Fruit fly (Drosophila melanogaster) whole organism, embryonic: Measurements from ENCODE around the gene crq.

Experiments
- Asciz ChIP-seq: fragments of 200-800 bp; sonication (Bioruptor generic); optimal IDR thresholded peaks from 2 replicates; lab custom pipeline; 2017; ENCODE audit warnings: missing biosample characterization, mild to moderate bottlenecking, missing genetic modification characterization, missing genetic modification reagents
- B-H2 ChIP-seq: fragments of 200-800 bp; sonication (Bioruptor generic); optimal IDR thresholded peaks from 2 replicates; lab custom pipeline; 2018; ENCODE audit warnings: missing biosample characterization, mild to moderate bottlenecking, missing genetic modification characterization
- CG10209 ChIP-seq: fragments of 200-800 bp; sonication (Bioruptor generic); optimal IDR thresholded peaks from 3 replicates; lab custom pipeline; 2017; ENCODE audit warnings: missing biosample characterization, mild to moderate bottlenecking, missing genetic modification characterization, missing genetic modification reagents
- CG11504 ChIP-seq: fragments of 200-800 bp; sonication (Bioruptor generic); optimal IDR thresholded peaks from 3 replicates; lab custom pipeline; 2019; ENCODE audit warnings: missing biosample characterization, mild to moderate bottlenecking, missing genetic modification characterization, moderate library complexity
- CG11695 ChIP-seq: fragments of 200-800 bp; sonication (Bioruptor generic); IDR thresholded peaks from 3 replicates; pipeline ENCODE4 v1.3.6; 2022; ENCODE audit warnings: missing biosample characterization, missing genetic modification characterization
- CG12104 ChIP-seq: fragments of 200-800 bp; sonication (Bioruptor generic); optimal IDR thresholded peaks from 3 replicates; lab custom pipeline; 2016; ENCODE audit warnings: missing biosample characterization, missing genetic modification characterization
- CG12391 ChIP-seq: fragments of 200-800 bp; sonication (Bioruptor generic); optimal IDR thresholded peaks from 3 replicates; lab custom pipeline; 2018; ENCODE audit warnings: missing biosample characterization, mild to moderate bottlenecking, missing genetic modification characterization, moderate library complexity
- CG12659 ChIP-seq: fragments of 200-800 bp; sonication (Bioruptor generic); optimal IDR thresholded peaks from 3 replicates; lab custom pipeline; 2017; ENCODE audit warnings: mild to moderate bottlenecking, missing biosample characterization, missing genetic modification reagents, missing genetic modification characterization
- CG13123 ChIP-seq: fragments of 200-800 bp; sonication (Bioruptor generic); optimal IDR thresholded peaks from 2 replicates; lab custom pipeline; 2016; ENCODE audit warnings: missing biosample characterization, missing genetic modification characterization
- CG13287 ChIP-seq: fragments of 200-800 bp; sonication (Bioruptor generic); IDR thresholded peaks from 2 replicates; pipeline ENCODE4 v1.3.6; 2022; ENCODE audit warnings: missing biosample characterization, missing genetic modification characterization; ENCODE audit not compliant: partially characterized antibody
- CG18011 ChIP-seq: fragments of 200-800 bp; sonication (Bioruptor generic); optimal IDR thresholded peaks from 2 replicates; lab custom pipeline; 2017; ENCODE audit warnings: missing biosample characterization, missing genetic modification characterization, mild to moderate bottlenecking, moderate library complexity, missing genotype
- CG2678 ChIP-seq: fragments of 200-800 bp; sonication (Bioruptor generic); optimal IDR thresholded peaks from 3 replicates; lab custom pipeline; 2019; ENCODE audit warnings: missing biosample characterization, mild to moderate bottlenecking, missing genetic modification characterization, moderate library complexity
- CG32532 ChIP-seq: fragments of 200-800 bp; sonication (Bioruptor generic); IDR thresholded peaks from 2 replicates; pipeline ENCODE4 v1.3.6; 2022; ENCODE audit warnings: missing biosample characterization, missing genetic modification characterization
- CG32767 ChIP-seq: fragments of 200-800 bp; sonication (Bioruptor generic); IDR thresholded peaks from 2 replicates; pipeline ENCODE4 v1.3.6; 2022; ENCODE audit warnings: missing biosample characterization, missing genetic modification characterization
- CG34376 ChIP-seq: fragments of 200-800 bp; sonication (Bioruptor generic); optimal IDR thresholded peaks from 2 replicates; lab custom pipeline; 2018; ENCODE audit warnings: missing biosample characterization, mild to moderate bottlenecking, missing genetic modification characterization
- CG34422 ChIP-seq: fragments of 200-800 bp; sonication (Bioruptor generic); IDR thresholded peaks from 3 replicates; pipeline ENCODE4 v1.3.6; 2022; ENCODE audit warnings: missing biosample characterization, missing genetic modification characterization
- CG3847 ChIP-seq: fragments of 200-800 bp; sonication (Bioruptor generic); IDR thresholded peaks from 2 replicates; pipeline ENCODE4 v1.3.6; 2022; ENCODE audit warnings: missing biosample characterization, missing genetic modification characterization
- CG3995 ChIP-seq: fragments of 200-800 bp; sonication (Bioruptor generic); optimal IDR thresholded peaks from 3 replicates; lab custom pipeline; 2016; ENCODE audit warnings: missing biosample characterization, missing genetic modification characterization
- CG4424 ChIP-seq: fragments of 200-800 bp; sonication (Bioruptor generic); optimal IDR thresholded peaks from 3 replicates; lab custom pipeline; 2016; ENCODE audit warnings: missing biosample characterization, missing genetic modification characterization
- CG7372 ChIP-seq: fragments of 200-800 bp; sonication (Bioruptor generic); IDR thresholded peaks from 2 replicates; pipeline ENCODE4 v1.3.6; 2022; ENCODE audit warnings: missing biosample characterization, missing genetic modification characterization
- D ChIP-seq, 2 experiments: fragments of 200-800 bp in 1 of 2; fragments of >200 bp in 1 of 2; sonication (Bioruptor generic) in 1 of 2; optimal IDR thresholded peaks; 2 replicates in 1 of 2; 3 replicates in 1 of 2; lab custom pipeline; 2017; ENCODE audit warnings: mild to moderate bottlenecking in 1 of 2, missing biosample characterization in 1 of 2, missing genetic modification characterization in 1 of 2, missing genetic modification reagents in 1 of 2
- Ets97D ChIP-seq: fragments of 200-800 bp; sonication (Bioruptor generic); optimal IDR thresholded peaks from 3 replicates; lab custom pipeline; 2016; ENCODE audit warnings: missing biosample characterization, missing genetic modification characterization
- H15 ChIP-seq: fragments of 200-800 bp; sonication (Bioruptor generic); IDR thresholded peaks from 3 replicates; pipeline ENCODE4 v1.3.6; 2022; ENCODE audit warnings: missing biosample characterization, missing genetic modification characterization
- HHEX ChIP-seq: fragments of 200-800 bp; sonication (Bioruptor generic); optimal IDR thresholded peaks from 3 replicates; lab custom pipeline; 2017; ENCODE audit warnings: missing biosample characterization, mild to moderate bottlenecking, missing genetic modification characterization, missing genetic modification reagents
- Med ChIP-seq: fragments of 200-800 bp; sonication (Bioruptor generic); peaks from one replicate; lab custom pipeline; 2016; ENCODE audit warnings: missing biosample characterization, missing genetic modification characterization, mild to moderate bottlenecking, inconsistent platforms, moderate library complexity
- NFAT ChIP-seq: fragments of 200-800 bp; sonication (Bioruptor generic); IDR thresholded peaks from 2 replicates; pipeline ENCODE4 v1.3.6; 2022; ENCODE audit warnings: missing biosample characterization, missing genetic modification characterization
- Oaz ChIP-seq: fragments of 200-800 bp; sonication (Bioruptor generic); IDR thresholded peaks from 2 replicates; pipeline ENCODE4 v1.3.6; 2022; ENCODE audit warnings: missing biosample characterization, missing genetic modification characterization
- Opbp ChIP-seq: fragments of 200-800 bp; sonication (Bioruptor generic); IDR thresholded peaks from 3 replicates; pipeline ENCODE4 v1.3.6; 2022; ENCODE audit warnings: missing biosample characterization, missing genetic modification characterization; ENCODE audit not compliant: partially characterized antibody
- Six4 ChIP-seq: fragments of 200-800 bp; sonication (Bioruptor generic); optimal IDR thresholded peaks from 2 replicates; lab custom pipeline; 2016; ENCODE audit warnings: missing biosample characterization, missing genetic modification characterization
- Sox100B ChIP-seq: fragments of 200-800 bp; sonication (Bioruptor generic); optimal IDR thresholded peaks from 3 replicates; lab custom pipeline; 2018; ENCODE audit warnings: missing biosample characterization, mild to moderate bottlenecking, missing genetic modification characterization
- Tbp ChIP-seq: fragments of >200 bp; optimal IDR thresholded peaks from 2 replicates; lab custom pipeline; 2018; ENCODE audit warnings: missing biosample characterization, missing genetic modification characterization
- Vsx1 ChIP-seq: fragments of 200-800 bp; sonication (Bioruptor generic); optimal IDR thresholded peaks from 2 replicates; lab custom pipeline; 2017; ENCODE audit warnings: missing biosample characterization, mild to moderate bottlenecking, missing genetic modification characterization, missing genetic modification reagents
- Xrp1 ChIP-seq: fragments of 200-800 bp; sonication (Bioruptor generic); IDR thresholded peaks from 2 replicates; pipeline ENCODE4 v1.3.6; 2022; ENCODE audit warnings: missing biosample characterization, missing genetic modification characterization
- cas ChIP-seq: fragments of 200-800 bp; sonication (Bioruptor generic); IDR thresholded peaks from 2 replicates; pipeline ENCODE4 v1.3.6; 2022; ENCODE audit warnings: missing biosample characterization, missing genetic modification characterization
- ci ChIP-seq: fragments of 200-800 bp; sonication (Bioruptor generic); IDR thresholded peaks from 3 replicates; pipeline ENCODE4 v1.3.6; 2022; ENCODE audit warnings: missing biosample characterization, missing genetic modification characterization
- crol ChIP-seq: fragments of 200-800 bp; sonication (Bioruptor generic); IDR thresholded peaks from 2 replicates; pipeline ENCODE4 v1.3.6; 2022; ENCODE audit warnings: missing biosample characterization, missing genetic modification characterization
- dm ChIP-seq: fragments of 200-800 bp; sonication (Bioruptor generic); optimal IDR thresholded peaks from 3 replicates; lab custom pipeline; 2016; ENCODE audit warnings: missing biosample characterization, missing genetic modification characterization
- hbn ChIP-seq: fragments of 200-800 bp; sonication (Bioruptor generic); IDR thresholded peaks from 2 replicates; pipeline ENCODE4 v1.3.6; 2022; ENCODE audit warnings: missing biosample characterization, missing genetic modification characterization; ENCODE audit not compliant: partially characterized antibody
- knrl ChIP-seq: fragments of 200-800 bp; sonication (Bioruptor generic); IDR thresholded peaks from 3 replicates; pipeline ENCODE4 v1.3.6; 2022; ENCODE audit warnings: missing biosample characterization, missing genetic modification characterization; ENCODE audit not compliant: partially characterized antibody
- mld ChIP-seq: fragments of 200-800 bp; sonication (Bioruptor generic); IDR thresholded peaks from 3 replicates; pipeline ENCODE4 v1.3.6; 2022; ENCODE audit warnings: missing biosample characterization, missing genetic modification characterization; ENCODE audit not compliant: partially characterized antibody
- pb ChIP-seq: fragments of 200-800 bp; sonication (Bioruptor generic); optimal IDR thresholded peaks from 3 replicates; lab custom pipeline; 2016; ENCODE audit warnings: missing biosample characterization, missing genetic modification characterization
- peb ChIP-seq: fragments of 200-800 bp; sonication (Bioruptor generic); IDR thresholded peaks from 2 replicates; pipeline ENCODE4 v1.3.6; 2022; ENCODE audit warnings: missing biosample characterization, missing genetic modification characterization
- ro ChIP-seq: fragments of 200-800 bp; sonication (Bioruptor generic); IDR thresholded peaks from 2 replicates; pipeline ENCODE4 v1.3.6; 2022; ENCODE audit warnings: missing biosample characterization, missing genetic modification characterization
- schlank ChIP-seq: fragments of 200-800 bp; sonication (Bioruptor generic); optimal IDR thresholded peaks from 2 replicates; lab custom pipeline; 2018; ENCODE audit warnings: missing biosample characterization, mild to moderate bottlenecking, missing genetic modification characterization
- shn ChIP-seq: fragments of 200-800 bp; sonication (Bioruptor generic); optimal IDR thresholded peaks from 3 replicates; lab custom pipeline; 2016; ENCODE audit warnings: missing biosample characterization, missing genetic modification characterization
- stwl ChIP-seq: fragments of 200-800 bp; sonication (Bioruptor generic); optimal IDR thresholded peaks from 3 replicates; lab custom pipeline; 2018; ENCODE audit warnings: missing biosample characterization, mild to moderate bottlenecking, missing genetic modification characterization, moderate library complexity
- tap ChIP-seq: fragments of 200-800 bp; optimal IDR thresholded peaks from 3 replicates; lab custom pipeline; 2019; ENCODE audit warnings: missing biosample characterization, mild to moderate bottlenecking, missing genetic modification characterization, moderate library complexity
- trem ChIP-seq: fragments of 200-800 bp; optimal IDR thresholded peaks from 3 replicates; lab custom pipeline; 2019; ENCODE audit warnings: missing biosample characterization, mild to moderate bottlenecking, missing genetic modification characterization, moderate library complexity
- zen ChIP-seq: fragments of 200-800 bp; sonication (Bioruptor generic); optimal IDR thresholded peaks from 3 replicates; lab custom pipeline; 2018; ENCODE audit warnings: missing biosample characterization, mild to moderate bottlenecking, missing genetic modification characterization, moderate library complexity

crq gene

DNA sequence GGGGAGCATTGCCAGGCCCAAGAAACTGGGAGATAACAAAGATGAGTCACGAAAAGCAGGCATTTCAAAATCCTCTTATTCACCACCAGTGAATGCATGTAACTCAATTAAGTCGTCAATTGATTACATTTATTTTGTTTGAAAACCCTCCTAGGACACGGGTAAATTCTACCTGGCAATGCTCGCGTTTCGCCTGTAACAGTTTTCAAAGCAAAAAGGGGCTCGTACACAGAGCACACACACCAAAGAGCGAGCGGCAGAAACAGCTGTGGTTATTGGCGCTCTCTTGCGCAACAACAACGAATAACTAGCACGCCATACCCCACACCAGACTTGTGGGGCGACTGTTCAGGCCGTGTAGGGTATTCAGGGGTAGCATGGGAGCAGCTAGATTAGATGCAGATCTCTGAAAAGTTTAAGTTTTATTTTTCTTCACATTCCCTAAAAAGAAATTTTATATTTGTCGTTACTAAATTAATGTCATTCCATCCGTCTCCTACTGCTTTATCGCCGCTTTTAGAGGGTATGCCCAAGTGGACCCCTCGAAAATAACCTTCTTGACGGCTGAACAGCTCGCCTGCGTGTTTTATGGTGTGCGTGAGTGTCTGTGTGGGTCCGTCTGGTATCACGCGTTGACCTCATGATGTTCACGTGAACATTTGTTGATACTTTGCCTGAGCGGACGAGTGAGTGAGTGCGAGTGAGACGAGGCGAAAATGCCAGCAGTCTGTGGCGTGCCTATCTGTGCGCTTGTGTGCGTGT, 28.0 kb upstream of the crq start (continued):
- peak; percentile 100 for TF ChIP-seq shn (GFP tag; lab: Kevin White, UChicago)
- peak; percentile 100 for TF ChIP-seq HHEX (GFP tag; lab: Kevin White, UChicago)
- peak; percentile 100 for TF ChIP-seq CG12659 (GFP tag; lab: Kevin White, UChicago)
- TF ChIP-seq peb = no peak
- peak; percentile 100 for TF ChIP-seq CG12391 (tag; lab: Kevin White, UChicago)
- peak; percentile 94 for TF ChIP-seq stwl
- no peak for TF ChIP-seq NFAT (GFP tag; lab: Robert Waterston, UW)
- TF ChIP-seq CG12104 (GFP tag; lab: Kevin White, UChicago) = peak; percentile 100
- no peak for TF ChIP-seq crol (GFP tag; lab: Robert Waterston, UW)
- peak; percentile 98 for TF ChIP-seq trem (tag; lab: Kevin White, UChicago)
- no peak for TF ChIP-seq cas (GFP tag; lab: Robert Waterston, UW)
- TF ChIP-seq CG7372 (GFP tag; lab: Robert Waterston, UW) = no peak
- TF ChIP-seq CG18011 (GFP tag; lab: Kevin White, UChicago) = peak; percentile 95
- peak; percentile 100 for TF ChIP-seq Asciz
- peak; percentile 100 for TF ChIP-seq tap (tag; lab: Kevin White, UChicago)
- peak; percentile 100 for TF ChIP-seq zen
- peak; percentile 100 for TF ChIP-seq schlank (tag; lab: Kevin White, UChicago)
- no peak for TF ChIP-seq CG11695
- peak; percentile 100 for TF ChIP-seq CG34376 (GFP tag; lab: Kevin White, UChicago)
- TF ChIP-seq CG4424 (GFP tag; lab: Kevin White, UChicago) = peak; percentile 100
- TF ChIP-seq Tbp (GFP tag; lab: Kevin White, UChicago) = no peak
- TF ChIP-seq Vsx1 = peak; percentile 99
- no peak for TF ChIP-seq ro (GFP tag; lab: Robert Waterston, UW)
- TF ChIP-seq CG3847 (GFP tag; lab: Robert Waterston, UW) = no peak
- TF ChIP-seq ci (GFP tag; lab: Robert Waterston, UW) = no peak
- TF ChIP-seq hbn (GFP tag; lab: Robert Waterston, UW) = no peak
- peak; percentile 98 for TF ChIP-seq Ets97D
- TF ChIP-seq CG3995 (GFP tag; lab: Kevin White, UChicago) = peak; percentile 93
- no peak for TF ChIP-seq CG13287
- no peak for TF ChIP-seq mld
- TF ChIP-seq knrl (GFP tag; lab: Robert Waterston, UW) = no peak
- no peak for TF ChIP-seq CG32532 (GFP tag; lab: Robert Waterston, UW)
- peak; percentile 100 for TF ChIP-seq Sox100B (GFP tag; lab: Kevin White, UChicago)
- TF ChIP-seq CG2678 (tag; lab: Kevin White, UChicago) = peak; percentile 100
- TF ChIP-seq Xrp1 (GFP tag; lab: Robert Waterston, UW) = no peak
- TF ChIP-seq CG13123 = peak; percentile 100
- peak; percentile 100 for TF ChIP-seq dm (GFP tag; lab: Kevin White, UChicago)
- TF ChIP-seq D (optimal IDR thresholded peaks at IDR 0.05; lab: Kevin White, UChicago) = peak; percentile 7
- TF ChIP-seq D (GFP tag; optimal IDR thresholded peaks at IDR 0.05; lab: Kevin White, UChicago) = peak; percentile 100
- TF ChIP-seq CG10209 = peak; percentile 100
- peak; percentile 99 for TF ChIP-seq B-H2 (GFP tag; lab: Kevin White, UChicago)
- peak; percentile 100 for TF ChIP-seq Med (GFP tag; lab: Kevin White, UChicago)
- TF ChIP-seq Oaz (GFP tag; lab: Robert Waterston, UW) = no peak
- TF ChIP-seq CG34422 (GFP tag; lab: Robert Waterston, UW) = no peak
- TF ChIP-seq Opbp (GFP tag; lab: Robert Waterston, UW) = no peak
- no peak for TF ChIP-seq CG32767 (GFP tag; lab: Robert Waterston, UW)
- TF ChIP-seq H15 (GFP tag; lab: Robert Waterston, UW) = no peak
- peak; percentile 99 for TF ChIP-seq CG11504 (tag; lab: Kevin White, UChicago)
- TF ChIP-seq pb (GFP tag; lab: Kevin White, UChicago) = peak; percentile 100
- peak; percentile 100 for TF ChIP-seq Six4
